Fruit fly (Drosophila melanogaster): ENCODE measurements around the gene CG12237.

CG12237 gene

DNA sequence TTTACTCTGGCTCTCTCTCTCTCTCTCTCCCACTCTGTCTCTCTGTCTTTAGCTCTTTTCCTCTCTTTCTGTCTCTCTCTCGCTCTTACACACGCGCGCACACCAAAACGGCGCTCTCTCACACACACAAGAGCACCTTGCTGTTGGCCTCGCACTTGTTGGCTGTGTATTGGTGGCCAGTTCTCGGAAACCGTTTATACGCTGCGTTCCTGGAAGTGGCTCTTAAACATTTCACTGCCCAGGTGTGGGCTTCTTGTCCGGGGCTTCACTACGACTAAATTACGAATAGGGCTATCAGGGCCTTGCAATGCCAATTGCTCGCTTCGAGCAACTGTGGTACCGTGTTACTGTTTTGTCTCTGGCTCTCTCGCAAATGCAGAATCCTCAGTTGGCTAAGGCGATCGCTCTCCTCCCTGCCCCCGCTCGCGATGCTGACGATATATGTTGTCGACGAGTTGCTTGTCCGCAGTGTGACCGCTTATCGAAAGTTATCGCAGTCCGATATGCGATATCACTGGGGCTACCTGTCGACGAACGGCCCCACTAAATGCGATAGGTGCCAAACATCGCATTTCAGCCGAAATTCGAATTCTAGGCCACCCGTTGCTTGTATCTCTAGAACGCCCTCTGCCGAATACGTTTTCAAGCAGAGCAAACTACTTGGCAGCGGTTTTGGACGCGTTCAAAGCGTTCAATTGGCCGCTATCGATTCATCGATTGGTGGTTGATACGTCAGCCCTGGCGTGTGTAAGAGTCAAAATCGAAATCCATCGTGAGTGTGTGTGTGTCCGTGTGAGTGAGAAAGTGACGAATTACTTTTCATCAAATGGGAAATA, 40.6 kb upstream of the CG12237 start, which contains the start of the genes dome and Ubqn (continued):
- TF ChIP-seq shn (GFP tag; optimal IDR thresholded peaks at IDR 0.05) (no peak), Mrtf (GFP tag; IDR thresholded peaks at IDR 0.05) (no peak), eve (GFP tag; optimal IDR thresholded peaks at IDR 0.05) (no peak), klu (GFP tag; IDR thresholded peaks at IDR 0.05) (no peak), CG3995 (GFP tag; optimal IDR thresholded peaks at IDR 0.05) (peak; percentile 42), Nf-YA (GFP tag; IDR thresholded peaks at IDR 0.05) (no peak), otp (GFP tag; IDR thresholded peaks at IDR 0.05) (no peak), lov (optimal IDR thresholded peaks at IDR 0.05) (no peak), lov (GFP tag; IDR thresholded peaks at IDR 0.05) (no peak), CG17802 (tag; optimal IDR thresholded peaks at IDR 0.05) (no peak), grau (tag; optimal IDR thresholded peaks at IDR 0.05) (peak; percentile 1), CG5180 (GFP tag; optimal IDR thresholded peaks at IDR 0.05) (peak; percentile 23), gsb-n (tag; optimal IDR thresholded peaks at IDR 0.05) (no peak), CHES-1-like (GFP tag; optimal IDR thresholded peaks at IDR 0.05) (peak; percentile 56), pb (GFP tag; optimal IDR thresholded peaks at IDR 0.05) (no peak), CG7839 (tag; optimal IDR thresholded peaks at IDR 0.05) (no peak), NK7.1 (GFP tag; optimal IDR thresholded peaks at IDR 0.05) (no peak), CG7786 (GFP tag; optimal IDR thresholded peaks at IDR 0.05) (no peak), nau (GFP tag; optimal IDR thresholded peaks at IDR 0.05) (no peak), CG10543 (GFP tag; optimal IDR thresholded peaks at IDR 0.05) (peak; percentile 77), dmrt11E (tag; optimal IDR thresholded peaks at IDR 0.05) (peak; percentile 23), zf30C (GFP tag; optimal IDR thresholded peaks at IDR 0.05) (no peak), CG17829 (tag; optimal IDR thresholded peaks at IDR 0.05) (no peak), CG4424 (GFP tag; optimal IDR thresholded peaks at IDR 0.05) (peak; percentile 24), CG14667 (GFP tag; IDR thresholded peaks at IDR 0.05) (no peak), Dip3 (GFP tag; optimal IDR thresholded peaks at IDR 0.05) (peak; percentile 36), CG11723 (GFP tag; optimal IDR thresholded peaks at IDR 0.05) (no peak), CG2120 (GFP tag; optimal IDR thresholded peaks at IDR 0.05) (peak; percentile 39), MBD-R2 (GFP tag; IDR thresholded peaks at IDR 0.05) (peak; percentile 24; the same call in 1 of the 2 replicates), danr (GFP tag; IDR thresholded peaks at IDR 0.05) (0 out of 2 replicates have a peak, but pooled peaks have one; percentile 7), vnd (GFP tag; IDR thresholded peaks at IDR 0.05; ENCODE audit: partially characterized antibody) (peak; percentile 96), odd (GFP tag; optimal IDR thresholded peaks at IDR 0.05) (peak; percentile 11), yki (optimal IDR thresholded peaks at IDR 0.05) (peak; percentile 92), CG3726 (GFP tag; IDR thresholded peaks at IDR 0.05) (no peak), ssp (GFP tag; IDR thresholded peaks at IDR 0.05) (no peak; the same call in 1 of the 2 replicates), CG17186 (GFP tag; optimal IDR thresholded peaks at IDR 0.05) (peak; percentile 83), CG2678 (tag; optimal IDR thresholded peaks at IDR 0.05) (no peak), hkb (optimal IDR thresholded peaks at IDR 0.05) (peak; percentile 63), hkb (GFP tag; IDR thresholded peaks at IDR 0.05) (0 out of 2 replicates have a peak, but pooled peaks have one; percentile 22), CG4282 (GFP tag; optimal IDR thresholded peaks at IDR 0.05) (no peak), bigmax (GFP tag; optimal IDR thresholded peaks at IDR 0.05) (no peak), Jarid2 (GFP tag; optimal IDR thresholded peaks at IDR 0.05) (no peak), crc (GFP tag; optimal IDR thresholded peaks at IDR 0.05) (no peak), Dip2 (GFP tag; IDR thresholded peaks at IDR 0.05) (no peak), tgo (GFP tag; IDR thresholded peaks at IDR 0.05) (no peak), tna (GFP tag; IDR thresholded peaks at IDR 0.05; ENCODE audit: partially characterized antibody) (peak; percentile 88; the same call in 1 of the 2 replicates), ash1 (GFP tag; optimal IDR thresholded peaks at IDR 0.05) (no peak), CG17385 (GFP tag; optimal IDR thresholded peaks at IDR 0.05) (peak; percentile 44), sr (GFP tag; IDR thresholded peaks at IDR 0.05) (no peak), Xbp1 (GFP tag; optimal IDR thresholded peaks at IDR 0.05) (no peak), chm (GFP tag; IDR thresholded peaks at IDR 0.05) (peak; percentile 24; the same call in 1 of the 2 replicates)

All from whole organism, embryonic.